Worm (Caenorhabditis elegans) whole organism, early embryonic: ENCODE data around the gene pole-2.

ENCODE experiments used
- B0310.2 ChIP-seq: sonication (generic microtip); optimal IDR thresholded peaks from 2 replicates; lab custom pipeline; 2016; ENCODE audit warnings: mild to moderate bottlenecking, missing genetic modification characterization, missing compliant biosample characterization
- F13C5.2 ChIP-seq: sonication (generic microtip); optimal IDR thresholded peaks from 2 replicates; lab custom pipeline; 2017; ENCODE audit warnings: mild to moderate bottlenecking, missing genetic modification characterization, inconsistent platforms, missing compliant biosample characterization
- aly-1 ChIP-seq: sonication (generic microtip); optimal IDR thresholded peaks from 2 replicates; lab custom pipeline; 2016; ENCODE audit warnings: missing genetic modification characterization, missing compliant biosample characterization
- ama-1 ChIP-seq: fragments of 150-350 bp; optimal IDR thresholded peaks from 2 replicates; lab custom pipeline; 2014
- ceh-36 ChIP-seq: sonication (generic microtip); optimal IDR thresholded peaks from 2 replicates; lab custom pipeline; 2016; ENCODE audit warnings: missing genetic modification characterization, inconsistent platforms, missing compliant biosample characterization
- ets-7 ChIP-seq: sonication (generic microtip); optimal IDR thresholded peaks from 2 replicates; lab custom pipeline; 2016; ENCODE audit warnings: missing genotype, missing genetic modification characterization, missing compliant biosample characterization
- flt-1 ChIP-seq: fragments of 200-800 bp; sonication (Bioruptor generic); IDR thresholded peaks from 2 replicates; pipeline ENCODE4 v1.3.6; 2022; ENCODE audit warnings: missing genetic modification characterization, missing compliant biosample characterization
- hmg-4 ChIP-seq: fragments of 200-800 bp; sonication (Bioruptor generic); optimal IDR thresholded peaks from 2 replicates; lab custom pipeline; 2018; ENCODE audit warnings: mild to moderate bottlenecking, missing genetic modification characterization, missing compliant biosample characterization
- hnd-1 ChIP-seq: sonication (generic microtip); optimal IDR thresholded peaks from 2 replicates; lab custom pipeline; 2016; ENCODE audit warnings: missing genetic modification characterization, missing compliant biosample characterization
- pes-1 ChIP-seq: fragments of 200-800 bp; sonication (Bioruptor generic); IDR thresholded peaks from 2 replicates; pipeline ENCODE4 v1.3.6; 2022; ENCODE audit warnings: missing genetic modification reagents, missing genetic modification characterization, missing compliant biosample characterization
- scrt-1 ChIP-seq: fragments of 200-800 bp; sonication (Bioruptor generic); IDR thresholded peaks from 2 replicates; pipeline ENCODE4 v1.3.6; 2022; ENCODE audit warnings: missing genetic modification characterization, missing compliant biosample characterization
- sea-1 ChIP-seq: fragments of 200-800 bp; sonication (Bioruptor generic); conservative IDR thresholded peaks from 2 replicates; pipeline ENCODE4 v1.3.6; 2022; ENCODE audit warnings: missing genetic modification characterization, missing compliant biosample characterization
- tbx-37 ChIP-seq: fragments of 200-800 bp; sonication (Bioruptor generic); conservative IDR thresholded peaks from 2 replicates; pipeline ENCODE4 v1.3.6; 2022; ENCODE audit warnings: missing genetic modification reagents, missing genetic modification characterization, missing compliant biosample characterization
- tra-4 ChIP-seq: sonication (generic microtip); optimal IDR thresholded peaks from 2 replicates; lab custom pipeline; 2017; ENCODE audit warnings: missing genetic modification characterization, missing compliant biosample characterization

DNA sequence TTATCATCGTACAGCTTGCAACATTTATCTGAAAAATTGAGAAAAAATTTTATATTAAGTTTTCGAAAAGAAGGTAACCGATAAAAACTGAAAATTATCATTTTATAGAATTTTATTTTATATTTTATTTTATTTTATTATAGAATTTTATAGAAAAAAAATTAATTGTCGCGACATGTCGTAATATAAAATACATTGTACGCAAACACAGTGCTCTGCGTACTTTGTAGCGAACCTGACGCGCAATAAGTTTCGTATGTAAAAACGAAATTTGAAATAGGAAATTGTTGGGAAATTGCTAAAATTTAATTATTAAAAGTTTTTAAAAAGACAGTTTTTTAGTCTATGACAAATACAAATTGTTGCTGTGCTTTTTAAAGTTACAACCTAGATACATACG lies 5.1 kb upstream of the pole-2 start, which contains the start of the genes hst-1 and ints-6:
- no peak for TF ChIP-seq scrt-1 (GFP tag; lab: Robert Waterston, UW)
- no peak for TF ChIP-seq hnd-1 (tag; lab: Kevin White, UChicago)
- no peak for TF ChIP-seq ets-7 (tag; lab: Kevin White, UChicago)
- no peak for TF ChIP-seq flt-1
- no peak for TF ChIP-seq ama-1 (lab: Kevin White, UChicago)
- no peak for TF ChIP-seq tra-4 (tag; lab: Kevin White, UChicago)
- TF ChIP-seq B0310.2 (tag; lab: Kevin White, UChicago): no peak
- no peak for TF ChIP-seq hmg-4
- TF ChIP-seq tbx-37 (GFP tag; lab: Robert Waterston, UW): no peak
- TF ChIP-seq ceh-36 (tag; lab: Kevin White, UChicago): no peak
- TF ChIP-seq pes-1 (GFP tag; lab: Robert Waterston, UW): no peak
- no peak for TF ChIP-seq F13C5.2 (tag; lab: Kevin White, UChicago)
- TF ChIP-seq sea-1 (GFP tag; lab: Robert Waterston, UW): no peak
- no peak for TF ChIP-seq aly-1
